Worm (Caenorhabditis elegans): ENCODE results near the gene nipi-3.

- TF ChIP-seq elt-3 (tag; optimal IDR thresholded peaks at IDR 0.05) (no peak), unc-39 (tag; optimal IDR thresholded peaks at IDR 0.05) (no peak), nhr-76 (tag; optimal IDR thresholded peaks at IDR 0.05) (no peak), nhr-12 (tag; optimal IDR thresholded peaks at IDR 0.05) (no peak), mep-1 (tag; optimal IDR thresholded peaks at IDR 0.05) (no peak), drap-1 (GFP tag; optimal IDR thresholded peaks at IDR 0.05) (no peak), nhr-237 (tag; optimal IDR thresholded peaks at IDR 0.05) (no peak), pha-4 (tag; optimal IDR thresholded peaks at IDR 0.05) (no peak), elt-1 (tag; optimal IDR thresholded peaks at IDR 0.05; ENCODE audit: borderline replicate concordance, insufficient read depth) (no peak), mab-5 (tag; optimal IDR thresholded peaks at IDR 0.05) (no peak)
Observed at ce11 chrX:15647276-15647675, 39.5 kb downstream of the nipi-3 start, which contains the start of gene F59D12.5.

Data from whole organism, mixed stage, embryonic.